Fruit fly (Drosophila melanogaster): Measurements from ENCODE around the gene CG31140.

CG31140 gene

dm6 chr3R:23947002-23947401 lies 16.0 kb upstream of the CG31140 start (continued):
- peak; percentile 24 for TF ChIP-seq MTF-1 (GFP tag; optimal IDR thresholded peaks at IDR 0.05; ENCODE audit: borderline replicate concordance)
- TF ChIP-seq Dad (GFP tag; optimal IDR thresholded peaks at IDR 0.05): no peak
- peak; percentile 74 for TF ChIP-seq Med (GFP tag)
- TF ChIP-seq CG10979 (tag; optimal IDR thresholded peaks at IDR 0.05): no peak
- peak; percentile 8 for TF ChIP-seq exex (tag; optimal IDR thresholded peaks at IDR 0.05)
- no peak for TF ChIP-seq Pdp1 (GFP tag; optimal IDR thresholded peaks at IDR 0.05)
- TF ChIP-seq HLHmδ (GFP tag; optimal IDR thresholded peaks at IDR 0.05): peak; percentile 39
- no peak for TF ChIP-seq br (optimal IDR thresholded peaks at IDR 0.05)
- TF ChIP-seq Dref (GFP tag; IDR thresholded peaks at IDR 0.05): no peak
- peak; percentile 43 for TF ChIP-seq CG2875 (GFP tag; optimal IDR thresholded peaks at IDR 0.05)
- no peak for TF ChIP-seq Rx (GFP tag; IDR thresholded peaks at IDR 0.05)
- no peak for TF ChIP-seq sug (tag; optimal IDR thresholded peaks at IDR 0.05)
- TF ChIP-seq CG33557 (GFP tag; optimal IDR thresholded peaks at IDR 0.05): peak; percentile 32
- peak; percentile 24 for TF ChIP-seq Sox100B (GFP tag; optimal IDR thresholded peaks at IDR 0.05)
- peak; percentile 6 for TF ChIP-seq CG6765 (GFP tag; optimal IDR thresholded peaks at IDR 0.05)
- TF ChIP-seq CG12391 (tag; optimal IDR thresholded peaks at IDR 0.05): no peak
- no peak for TF ChIP-seq bowl (GFP tag; IDR thresholded peaks at IDR 0.05)
- no peak for TF ChIP-seq toy (GFP tag; IDR thresholded peaks at IDR 0.05)
- no peak for TF ChIP-seq cato (GFP tag; optimal IDR thresholded peaks at IDR 0.05; ENCODE audit: borderline replicate concordance)
- peak; percentile 70 for TF ChIP-seq CG17912 (GFP tag; optimal IDR thresholded peaks at IDR 0.05)
- TF ChIP-seq Ptx1 (GFP tag; IDR thresholded peaks at IDR 0.05): no peak
- TF ChIP-seq D (optimal IDR thresholded peaks at IDR 0.05): no peak
- peak; percentile 27 for TF ChIP-seq D (GFP tag; optimal IDR thresholded peaks at IDR 0.05)
- no peak for TF ChIP-seq nerfin-1 (tag; optimal IDR thresholded peaks at IDR 0.05)
- TF ChIP-seq vvl (GFP tag; IDR thresholded peaks at IDR 0.05): 0 out of 2 replicates have a peak, but pooled peaks have one; percentile 15
- TF ChIP-seq CG14667 (GFP tag; IDR thresholded peaks at IDR 0.05): no peak
- no peak for TF ChIP-seq CHES-1-like (GFP tag; optimal IDR thresholded peaks at IDR 0.05)
- peak; percentile 7 for TF ChIP-seq run (tag; optimal IDR thresholded peaks at IDR 0.05)
- TF ChIP-seq Doc3 (GFP tag; IDR thresholded peaks at IDR 0.05; ENCODE audit: partially characterized antibody): no peak
- no peak for TF ChIP-seq chm (GFP tag; IDR thresholded peaks at IDR 0.05)
- no peak for TF ChIP-seq CG2889 (GFP tag; IDR thresholded peaks at IDR 0.05)
- peak; percentile 81 for TF ChIP-seq kni (GFP tag; optimal IDR thresholded peaks at IDR 0.05)
- TF ChIP-seq stc (GFP tag; IDR thresholded peaks at IDR 0.05): peak; percentile 33; the same call in 1 of the 2 replicates
- TF ChIP-seq CG4328 (GFP tag; optimal IDR thresholded peaks at IDR 0.05): peak; percentile 36
- no peak for TF ChIP-seq CG8089 (GFP tag; optimal IDR thresholded peaks at IDR 0.05)
- peak; percentile 29 for TF ChIP-seq CG12219 (GFP tag; optimal IDR thresholded peaks at IDR 0.05)
- no peak for TF ChIP-seq sima (GFP tag; optimal IDR thresholded peaks at IDR 0.05)
- peak; percentile 41 for TF ChIP-seq odd (GFP tag; optimal IDR thresholded peaks at IDR 0.05)
- TF ChIP-seq CG8924 (tag; optimal IDR thresholded peaks at IDR 0.05): peak; percentile 2
- no peak for TF ChIP-seq lola (GFP tag; optimal IDR thresholded peaks at IDR 0.05)
- peak; percentile 14 for TF ChIP-seq CG14710 (tag; optimal IDR thresholded peaks at IDR 0.05)
- no peak for TF ChIP-seq hb (GFP tag; IDR thresholded peaks at IDR 0.05; ENCODE audit: partially characterized antibody)
- no peak for TF ChIP-seq CG16815 (GFP tag; optimal IDR thresholded peaks at IDR 0.05)
- peak; percentile 45 for TF ChIP-seq CG3407 (GFP tag; optimal IDR thresholded peaks at IDR 0.05)
- TF ChIP-seq otp (GFP tag; IDR thresholded peaks at IDR 0.05): 0 out of 3 replicates have a peak, but pooled peaks have one; percentile 25
- peak; percentile 55 for TF ChIP-seq CG10431 (GFP tag; optimal IDR thresholded peaks at IDR 0.05)
- no peak for TF ChIP-seq peb (GFP tag; IDR thresholded peaks at IDR 0.05)
- no peak for TF ChIP-seq prd (optimal IDR thresholded peaks at IDR 0.05)
- no peak for TF ChIP-seq prd (GFP tag; IDR thresholded peaks at IDR 0.05)
- TF ChIP-seq CG30020 (tag; optimal IDR thresholded peaks at IDR 0.05): no peak
- no peak for TF ChIP-seq kay (GFP tag; optimal IDR thresholded peaks at IDR 0.05)
- TF ChIP-seq Gsc (GFP tag; IDR thresholded peaks at IDR 0.05): no peak

Measured in whole organism, embryonic.